Worm (Caenorhabditis elegans): ENCODE data around the gene Y38H8A.2.
"Not testable (repeated sequence)": the region's sequence is repeated elsewhere in the genome, so short reads cannot be mapped to it uniquely, and the experiment has no call there.

Gene Y38H8A.2

ce11 chrIV:13474132-13474531 lies at the start of gene Y38H8A.2:
Gene Y38H8A.2, plus strand, starts transcription at chrIV:13474432.
- TF ChIP-seq hlh-15 (tag; optimal IDR thresholded peaks at IDR 0.05), result no peak
- no peak for TF ChIP-seq sox-2 (GFP tag; IDR thresholded peaks at IDR 0.05)
- TF ChIP-seq K09A11.1 (tag; optimal IDR thresholded peaks at IDR 0.05; ENCODE audit: insufficient read depth), result no peak

ce11 chrIV:13429240-13429639 lies 45.0 kb upstream of the Y38H8A.2 start, which contains the start of gene K09B11.4:
Gene K09B11.4, plus strand, starts transcription at chrIV:13429540.
- TF ChIP-seq tbx-2 (tag; optimal IDR thresholded peaks at IDR 0.05) (no peak), ttx-3 (tag; optimal IDR thresholded peaks at IDR 0.05) (no peak), ceh-30 (tag; optimal IDR thresholded peaks at IDR 0.05) (no peak), fax-1 (tag; optimal IDR thresholded peaks at IDR 0.05) (no peak), unc-55 (GFP tag; optimal IDR thresholded peaks at IDR 0.05) (no peak), ceh-2 (tag; optimal IDR thresholded peaks at IDR 0.05) (no peak), pat-9 (tag; optimal IDR thresholded peaks at IDR 0.05) (no peak), eyg-1 (tag; optimal IDR thresholded peaks at IDR 0.05) (no peak), nfya-1 (tag; optimal IDR thresholded peaks at IDR 0.05) (no peak), sdc-2 (tag; optimal IDR thresholded peaks at IDR 0.05) (no peak), unc-42 (tag; optimal IDR thresholded peaks at IDR 0.05) (no peak)

ce11 chrIV:13433904-13434303 lies 40.3 kb upstream of the Y38H8A.2 start, which contains the start of gene K09B11.5:
Gene K09B11.5, minus strand, starts transcription at chrIV:13434004.
- not testable (repeated sequence) for TF ChIP-seq ttx-3 (tag; optimal IDR thresholded peaks at IDR 0.05); K09A11.1 (tag; optimal IDR thresholded peaks at IDR 0.05; ENCODE audit: insufficient read depth); hlh-8 (tag; optimal IDR thresholded peaks at IDR 0.05)

ce11 chrIV:13445275-13445674 lies 29.0 kb upstream of the Y38H8A.2 start, which contains the start of gene mam-3:
Gene mam-3, minus strand, starts transcription at chrIV:13445375.
- TF ChIP-seq C38D4.7 (GFP tag; optimal IDR thresholded peaks at IDR 0.05), result no peak

ce11 chrIV:13450740-13451139 lies 23.5 kb upstream of the Y38H8A.2 start:
- TF ChIP-seq che-1 (tag; optimal IDR thresholded peaks at IDR 0.05), result no peak
- TF ChIP-seq hlh-30 (tag; optimal IDR thresholded peaks at IDR 0.05; ENCODE audit: insufficient read depth), result no peak
- TF ChIP-seq dve-1 (tag; optimal IDR thresholded peaks at IDR 0.05), result no peak
- no peak for TF ChIP-seq sox-2 (GFP tag; IDR thresholded peaks at IDR 0.05)
- no peak for TF ChIP-seq rnt-1 (tag; optimal IDR thresholded peaks at IDR 0.05)
- no peak for TF ChIP-seq zip-5 (tag; optimal IDR thresholded peaks at IDR 0.05)
- no peak for TF ChIP-seq ceh-22 (tag; optimal IDR thresholded peaks at IDR 0.05)
- TF ChIP-seq ceh-45 (GFP tag; IDR thresholded peaks at IDR 0.05), result no peak

- TF ChIP-seq pat-9 (tag; optimal IDR thresholded peaks at IDR 0.05) (no peak), pax-1 (tag; optimal IDR thresholded peaks at IDR 0.05) (no peak), eyg-1 (tag; optimal IDR thresholded peaks at IDR 0.05) (no peak), sox-4 (tag; optimal IDR thresholded peaks at IDR 0.05) (no peak), ceh-30 (tag; optimal IDR thresholded peaks at IDR 0.05) (no peak), syd-9 (tag; optimal IDR thresholded peaks at IDR 0.05) (no peak), ets-4 (tag; optimal IDR thresholded peaks at IDR 0.05) (no peak), unc-55 (GFP tag; optimal IDR thresholded peaks at IDR 0.05) (no peak)
Measured at ce11 chrIV:13453509-13453908, 20.7 kb upstream of the Y38H8A.2 start.

- TF ChIP-seq ceh-24 (tag; optimal IDR thresholded peaks at IDR 0.05), result no peak
Measured at ce11 chrIV:13454698-13455097, 19.5 kb upstream of the Y38H8A.2 start, which contains the start of gene uso-1. Gene uso-1, minus strand, starts transcription at chrIV:13454798.

- not testable (repeated sequence) for TF ChIP-seq ceh-34 (tag; optimal IDR thresholded peaks at IDR 0.05); hlh-13 (GFP tag; optimal IDR thresholded peaks at IDR 0.05); unc-86 (tag; optimal IDR thresholded peaks at IDR 0.05)
Measured at ce11 chrIV:13455200-13455599, 19.0 kb upstream of the Y38H8A.2 start, which contains the start of gene Y38H8A.7. Gene Y38H8A.7, plus strand, starts transcription at chrIV:13455500.
